Fruit fly (Drosophila melanogaster) S2 (cell line): ENCODE measurements around the gene HtrA2.

Experiments
- CG8478 ChIP-seq: fragments of >200 bp; optimal IDR thresholded peaks from 2 replicates; lab custom pipeline; 2018
- CTCF ChIP-seq, 2 experiments: fragments of >200 bp; optimal IDR thresholded peaks; 2 replicates each; lab custom pipeline; 2018

The HtrA2 gene

dm6 chr3R:14473574-14473973, 37.9 kb downstream of the HtrA2 start:
- TF ChIP-seq CTCF (optimal IDR thresholded peaks at IDR 0.05; lab: Kevin White, UChicago) = no peak
- TF ChIP-seq CG8478 (lab: Kevin White, UChicago) = no peak

dm6 chr3R:14472580-14473353, 38.7 kb downstream of the HtrA2 start:
- TF ChIP-seq CTCF (optimal IDR thresholded peaks at IDR 0.05; lab: Kevin White, UChicago) = no peak
- TF ChIP-seq CG8478 (lab: Kevin White, UChicago) = no peak

- no peak for TF ChIP-seq CTCF (optimal IDR thresholded peaks at IDR 0.05; lab: Kevin White, UChicago)
- TF ChIP-seq CG8478 (lab: Kevin White, UChicago) = no peak
Measured at dm6 chr3R:14471426-14471825, 40.1 kb downstream of the HtrA2 start.

- TF ChIP-seq CG8478 (lab: Kevin White, UChicago) = no peak
- TF ChIP-seq CTCF (optimal IDR thresholded peaks at IDR 0.05; lab: Kevin White, UChicago) = no peak
Measured at dm6 chr3R:14470630-14471029, 40.9 kb downstream of the HtrA2 start.

- no peak for TF ChIP-seq CTCF (optimal IDR thresholded peaks at IDR 0.05; lab: Kevin White, UChicago)
- TF ChIP-seq CG8478 (lab: Kevin White, UChicago) = no peak
Measured at dm6 chr3R:14469724-14470123, 41.8 kb downstream of the HtrA2 start.

dm6 chr3R:14468652-14469289, 42.7 kb downstream of the HtrA2 start:
- no peak for TF ChIP-seq CG8478 (lab: Kevin White, UChicago)

dm6 chr3R:14467231-14467846, 44.2 kb downstream of the HtrA2 start:
- TF ChIP-seq CTCF (optimal IDR thresholded peaks at IDR 0.05; lab: Kevin White, UChicago) (no peak), CG8478 (lab: Kevin White, UChicago) (no peak)

dm6 chr3R:14466312-14466711, 45.2 kb downstream of the HtrA2 start:
- TF ChIP-seq CG8478 (lab: Kevin White, UChicago) = no peak
- no peak for TF ChIP-seq CTCF (optimal IDR thresholded peaks at IDR 0.05; lab: Kevin White, UChicago)

dm6 chr3R:14465183-14465582, 46.3 kb downstream of the HtrA2 start:
- no peak for TF ChIP-seq CG8478 (lab: Kevin White, UChicago)
- no peak for TF ChIP-seq CTCF (optimal IDR thresholded peaks at IDR 0.05; lab: Kevin White, UChicago)

- TF ChIP-seq CG8478 (lab: Kevin White, UChicago) (no peak), CTCF (optimal IDR thresholded peaks at IDR 0.05; lab: Kevin White, UChicago) (no peak)
Measured at dm6 chr3R:14464423-14464822, 47.1 kb downstream of the HtrA2 start.

dm6 chr3R:14462876-14463397, 48.6 kb downstream of the HtrA2 start:
- no peak for TF ChIP-seq CTCF (optimal IDR thresholded peaks at IDR 0.05; lab: Kevin White, UChicago)
- no peak for TF ChIP-seq CG8478 (lab: Kevin White, UChicago)

- TF ChIP-seq CTCF (optimal IDR thresholded peaks at IDR 0.05; lab: Kevin White, UChicago) (no peak), CG8478 (lab: Kevin White, UChicago) (no peak)
Measured at dm6 chr3R:14462341-14462740, 49.2 kb downstream of the HtrA2 start.

dm6 chr3R:14460305-14460704, 51.2 kb downstream of the HtrA2 start:
- no peak for TF ChIP-seq CG8478 (lab: Kevin White, UChicago)
